Worm (Caenorhabditis elegans) whole organism, midembryonic: ENCODE results near the gene aakg-3.

ENCODE experiments used
- cog-1 ChIP-seq: sonication (generic microtip); optimal IDR thresholded peaks from 2 replicates; lab custom pipeline; 2016; ENCODE audit warnings: missing genetic modification characterization, missing compliant biosample characterization
- flt-1 ChIP-seq: fragments of 200-800 bp; sonication (Bioruptor generic); IDR thresholded peaks from 2 replicates; pipeline ENCODE4 v1.3.6; 2022; ENCODE audit warnings: missing genetic modification characterization, missing compliant biosample characterization
- klf-2 ChIP-seq: fragments of 200-800 bp; sonication (Bioruptor generic); conservative IDR thresholded peaks from 2 replicates; pipeline ENCODE4 v1.3.6; 2022; ENCODE audit warnings: missing genetic modification reagents, missing genetic modification characterization, missing compliant biosample characterization
- med-1 ChIP-seq: sonication (generic microtip); optimal IDR thresholded peaks from 2 replicates; lab custom pipeline; 2017; ENCODE audit warnings: missing genetic modification characterization, mild to moderate bottlenecking, missing compliant biosample characterization, antibody characterized with exemption, missing genetic modification reagents; ENCODE audit not compliant: insufficient read depth
- ref-1 ChIP-seq: fragments of 200-800 bp; sonication (Bioruptor generic); conservative IDR thresholded peaks from 2 replicates; pipeline ENCODE4 v1.3.6; 2022; ENCODE audit warnings: missing genetic modification reagents, missing genetic modification characterization, missing compliant biosample characterization
- tab-1 ChIP-seq: fragments of 200-800 bp; sonication (Bioruptor generic); IDR thresholded peaks from 2 replicates; pipeline ENCODE4 v1.3.6; 2022; ENCODE audit warnings: missing genetic modification characterization, missing compliant biosample characterization
- ztf-23 ChIP-seq: fragments of 200-800 bp; sonication (Bioruptor generic); IDR thresholded peaks from 2 replicates; pipeline ENCODE4 v1.3.6; 2022; ENCODE audit warnings: missing genetic modification reagents, missing genetic modification characterization, missing compliant biosample characterization
- ztf-29 ChIP-seq: fragments of 200-800 bp; sonication (Bioruptor generic); IDR thresholded peaks from 2 replicates; pipeline ENCODE4 v1.3.6; 2022; ENCODE audit warnings: missing genetic modification reagents, missing genetic modification characterization, missing compliant biosample characterization

DNA sequence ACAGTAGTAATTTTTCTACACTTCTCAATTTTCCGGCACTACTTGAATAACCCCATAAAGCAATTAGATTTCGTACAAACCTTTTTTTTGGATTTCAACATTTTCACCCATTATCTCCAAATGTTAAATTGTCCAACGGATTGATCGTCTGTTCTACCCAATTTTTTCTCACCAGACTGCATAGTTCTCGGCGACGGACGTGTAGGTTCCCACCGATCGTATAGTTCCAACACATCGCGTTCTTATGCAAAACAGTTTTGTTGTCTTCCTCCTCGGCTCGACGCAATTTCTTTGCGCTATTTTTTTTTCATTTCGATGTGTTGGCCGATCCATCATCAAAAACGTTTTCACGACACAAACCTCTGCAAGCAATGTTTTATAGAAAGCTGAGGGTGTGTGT, 27.5 kb downstream of the aakg-3 start, which contains the start of gene Y41G9A.6:
- no peak for TF ChIP-seq klf-2 (GFP tag; lab: Robert Waterston, UW)
- TF ChIP-seq cog-1 (tag; lab: Kevin White, UChicago) = no peak
- TF ChIP-seq ztf-29 (GFP tag; lab: Robert Waterston, UW) = no peak
- no peak for TF ChIP-seq flt-1
- no peak for TF ChIP-seq med-1 (GFP tag; lab: Kevin White, UChicago)
- no peak for TF ChIP-seq tab-1 (GFP tag; lab: Robert Waterston, UW)
- no peak for TF ChIP-seq ztf-23
- no peak for TF ChIP-seq ref-1
